Worm (Caenorhabditis elegans) whole organism, late embryonic: ENCODE data around the gene W02H3.3.

ENCODE experiments used
- C08G9.2 ChIP-seq: sonication (generic microtip); optimal IDR thresholded peaks from 2 replicates; lab custom pipeline; 2016; ENCODE audit warnings: mild to moderate bottlenecking, missing genetic modification characterization, moderate library complexity, missing compliant biosample characterization
- C38D4.7 ChIP-seq: fragments of 200-800 bp; sonication (Bioruptor generic); optimal IDR thresholded peaks from 2 replicates; lab custom pipeline; 2018; ENCODE audit warnings: mild to moderate bottlenecking, missing genetic modification characterization, moderate library complexity, missing compliant biosample characterization
- K02D7.2 ChIP-seq: sonication (generic microtip); optimal IDR thresholded peaks from 2 replicates; lab custom pipeline; 2017; ENCODE audit warnings: mild to moderate bottlenecking, missing genetic modification characterization, missing compliant biosample characterization
- K09A11.1 ChIP-seq: sonication (generic microtip); optimal IDR thresholded peaks from 2 replicates; lab custom pipeline; 2017; ENCODE audit warnings: antibody characterized with exemption, mild to moderate bottlenecking, missing genetic modification characterization, missing compliant biosample characterization; ENCODE audit not compliant: insufficient read depth
- T23F11.4 ChIP-seq: fragments of 200-800 bp; sonication (Bioruptor generic); optimal IDR thresholded peaks from 2 replicates; lab custom pipeline; 2018; ENCODE audit warnings: mild to moderate bottlenecking, missing genetic modification characterization, missing compliant biosample characterization
- Y22D7AL.16 ChIP-seq: sonication (generic microtip); optimal IDR thresholded peaks from 2 replicates; lab custom pipeline; 2016; ENCODE audit warnings: missing genetic modification characterization, missing compliant biosample characterization
- ahr-1 ChIP-seq: sonication (generic microtip); optimal IDR thresholded peaks from 2 replicates; lab custom pipeline; 2016; ENCODE audit warnings: missing genetic modification characterization, missing compliant biosample characterization
- ama-1 ChIP-seq: fragments of 150-350 bp; optimal IDR thresholded peaks from 2 replicates; lab custom pipeline; 2014
- ceh-19 ChIP-seq: fragments of 200-800 bp; sonication (Bioruptor generic); optimal IDR thresholded peaks from 2 replicates; lab custom pipeline; 2018; ENCODE audit warnings: mild to moderate bottlenecking, missing genetic modification characterization, missing compliant biosample characterization
- ceh-22 ChIP-seq: sonication (generic microtip); optimal IDR thresholded peaks from 2 replicates; lab custom pipeline; 2017; ENCODE audit warnings: missing biosample characterization, missing genetic modification characterization
- ceh-30 ChIP-seq: fragments of 150-350 bp; optimal IDR thresholded peaks from 2 replicates; lab custom pipeline; 2014; ENCODE audit warnings: missing biosample characterization, missing genetic modification characterization
- ceh-31 ChIP-seq: sonication (generic microtip); optimal IDR thresholded peaks from 2 replicates; lab custom pipeline; 2016; ENCODE audit warnings: missing genetic modification characterization, missing compliant biosample characterization
- ceh-48 ChIP-seq: sonication (generic microtip); optimal IDR thresholded peaks from 2 replicates; lab custom pipeline; 2016; ENCODE audit warnings: missing genetic modification characterization, inconsistent platforms, missing compliant biosample characterization
- ceh-6 ChIP-seq: fragments of 200-800 bp; sonication (Bioruptor generic); optimal IDR thresholded peaks from 2 replicates; lab custom pipeline; 2018; ENCODE audit warnings: mild to moderate bottlenecking, missing genetic modification characterization, missing compliant biosample characterization
- dve-1 ChIP-seq: sonication (generic microtip); optimal IDR thresholded peaks from 2 replicates; lab custom pipeline; 2017; ENCODE audit warnings: antibody characterized with exemption, mild to moderate bottlenecking, missing genetic modification characterization, missing compliant biosample characterization
- elt-4 ChIP-seq: sonication (generic microtip); optimal IDR thresholded peaks from 2 replicates; lab custom pipeline; 2016; ENCODE audit warnings: missing genetic modification characterization, missing compliant biosample characterization
- ets-4 ChIP-seq: sonication (generic microtip); optimal IDR thresholded peaks from 2 replicates; lab custom pipeline; 2016; ENCODE audit warnings: missing genetic modification characterization, missing compliant biosample characterization
- eyg-1 ChIP-seq: sonication (generic microtip); optimal IDR thresholded peaks from 2 replicates; lab custom pipeline; 2016; ENCODE audit warnings: missing genotype, missing genetic modification characterization, missing compliant biosample characterization
- fax-1 ChIP-seq: sonication (generic microtip); optimal IDR thresholded peaks from 2 replicates; lab custom pipeline; 2016; ENCODE audit warnings: missing genotype, missing genetic modification characterization, missing compliant biosample characterization
- fkh-10 ChIP-seq: fragments of 150-350 bp; optimal IDR thresholded peaks from 2 replicates; lab custom pipeline; 2014; ENCODE audit warnings: missing biosample characterization, missing genetic modification reagents, missing genetic modification characterization
- hlh-13 ChIP-seq: fragments of 200-800 bp; sonication (Bioruptor generic); optimal IDR thresholded peaks from 2 replicates; lab custom pipeline; 2018; ENCODE audit warnings: mild to moderate bottlenecking, missing genetic modification characterization, missing compliant biosample characterization
- hlh-15 ChIP-seq: sonication (generic microtip); optimal IDR thresholded peaks from 2 replicates; lab custom pipeline; 2016; ENCODE audit warnings: missing genetic modification characterization, missing compliant biosample characterization
- hlh-30 ChIP-seq: sonication (generic microtip); optimal IDR thresholded peaks from 2 replicates; lab custom pipeline; 2017; ENCODE audit warnings: antibody characterized with exemption, missing genetic modification characterization, missing compliant biosample characterization; ENCODE audit not compliant: insufficient read depth
- hlh-8 ChIP-seq: sonication (generic microtip); optimal IDR thresholded peaks from 2 replicates; lab custom pipeline; 2016; ENCODE audit warnings: missing genotype, missing genetic modification characterization, missing compliant biosample characterization
- lim-6 ChIP-seq: sonication (generic microtip); optimal IDR thresholded peaks from 2 replicates; lab custom pipeline; 2016; ENCODE audit warnings: missing genetic modification characterization, missing compliant biosample characterization
- lin-11 ChIP-seq: fragments of 200-800 bp; sonication (Bioruptor generic); optimal IDR thresholded peaks from 2 replicates; lab custom pipeline; 2018; ENCODE audit warnings: mild to moderate bottlenecking, missing genetic modification characterization, missing compliant biosample characterization
- madf-2 ChIP-seq: sonication (generic microtip); optimal IDR thresholded peaks from 2 replicates; lab custom pipeline; 2017; ENCODE audit warnings: missing genetic modification characterization, missing compliant biosample characterization
- nfya-1 ChIP-seq: sonication (generic microtip); optimal IDR thresholded peaks from 2 replicates; lab custom pipeline; 2017; ENCODE audit warnings: missing genetic modification characterization, mild to moderate bottlenecking, missing compliant biosample characterization, antibody characterized with exemption, moderate library complexity
- nhr-11 ChIP-seq: fragments of 150-350 bp; optimal IDR thresholded peaks from 2 replicates; lab custom pipeline; 2014; ENCODE audit warnings: missing biosample characterization, missing genetic modification characterization
- nhr-232 ChIP-seq: sonication (generic microtip); optimal IDR thresholded peaks from 2 replicates; lab custom pipeline; 2016; ENCODE audit warnings: missing genetic modification characterization, missing compliant biosample characterization
- odd-2 ChIP-seq: sonication (generic microtip); optimal IDR thresholded peaks from 2 replicates; lab custom pipeline; 2017; ENCODE audit warnings: antibody characterized with exemption, mild to moderate bottlenecking, missing genetic modification characterization, missing compliant biosample characterization
- pha-4 ChIP-seq: fragments of 150-350 bp; optimal IDR thresholded peaks from 2 replicates; lab custom pipeline; 2018; ENCODE audit warnings: missing biosample characterization, missing genetic modification reagents, missing genetic modification characterization
- pqm-1 ChIP-seq: sonication (generic microtip); optimal IDR thresholded peaks from 2 replicates; lab custom pipeline; 2016; ENCODE audit warnings: missing genetic modification characterization, missing compliant biosample characterization
- pros-1 ChIP-seq: fragments of 150-350 bp; optimal IDR thresholded peaks from 2 replicates; lab custom pipeline; 2014; ENCODE audit warnings: missing biosample characterization, missing genetic modification reagents, missing genetic modification characterization
- ref-2 ChIP-seq: sonication (generic microtip); optimal IDR thresholded peaks from 2 replicates; lab custom pipeline; 2016; ENCODE audit warnings: missing genetic modification characterization, missing compliant biosample characterization
- sox-2 ChIP-seq: fragments of 200-800 bp; sonication (Bioruptor generic); IDR thresholded peaks from 2 replicates; pipeline ENCODE4 v1.3.6; 2022; ENCODE audit warnings: missing genetic modification reagents, missing genetic modification characterization, missing compliant biosample characterization
- sox-4 ChIP-seq: sonication (generic microtip); optimal IDR thresholded peaks from 2 replicates; lab custom pipeline; 2017; ENCODE audit warnings: mild to moderate bottlenecking, missing genetic modification characterization, inconsistent platforms, missing compliant biosample characterization
- tbx-2 ChIP-seq: sonication (generic microtip); optimal IDR thresholded peaks from 2 replicates; lab custom pipeline; 2016; ENCODE audit warnings: missing genetic modification characterization, missing compliant biosample characterization
- ttx-3 ChIP-seq: sonication (generic microtip); optimal IDR thresholded peaks from 2 replicates; lab custom pipeline; 2016; ENCODE audit warnings: missing genetic modification reagents, missing genetic modification characterization, missing compliant biosample characterization
- unc-3 ChIP-seq, 2 experiments: fragments of 200-800 bp in 1 of 2; sonication (Bioruptor generic) in 1 of 2; sonication (generic microtip) in 1 of 2; conservative IDR thresholded peaks in 1 of 2; optimal IDR thresholded peaks in 1 of 2; 2 replicates each; pipeline versions ENCODE4 v1.3.6 to Lab custom; 2016 to 2022; ENCODE audit warnings: missing compliant biosample characterization in 2 of 2, missing genetic modification characterization in 2 of 2, missing genetic modification reagents in 1 of 2
- unc-42 ChIP-seq: sonication (generic microtip); optimal IDR thresholded peaks from 2 replicates; lab custom pipeline; 2016; ENCODE audit warnings: missing genotype, missing genetic modification characterization, missing compliant biosample characterization
- unc-55 ChIP-seq: sonication (generic microtip); optimal IDR thresholded peaks from 2 replicates; lab custom pipeline; 2017; ENCODE audit warnings: missing biosample characterization, missing genetic modification reagents, missing genetic modification characterization
- unc-86 ChIP-seq: sonication (generic microtip); optimal IDR thresholded peaks from 2 replicates; lab custom pipeline; 2016; ENCODE audit warnings: missing genetic modification characterization, missing compliant biosample characterization
- ztf-16 ChIP-seq: sonication (generic microtip); optimal IDR thresholded peaks from 2 replicates; lab custom pipeline; 2017; ENCODE audit warnings: missing genetic modification characterization, missing compliant biosample characterization

W02H3.3 gene

DNA sequence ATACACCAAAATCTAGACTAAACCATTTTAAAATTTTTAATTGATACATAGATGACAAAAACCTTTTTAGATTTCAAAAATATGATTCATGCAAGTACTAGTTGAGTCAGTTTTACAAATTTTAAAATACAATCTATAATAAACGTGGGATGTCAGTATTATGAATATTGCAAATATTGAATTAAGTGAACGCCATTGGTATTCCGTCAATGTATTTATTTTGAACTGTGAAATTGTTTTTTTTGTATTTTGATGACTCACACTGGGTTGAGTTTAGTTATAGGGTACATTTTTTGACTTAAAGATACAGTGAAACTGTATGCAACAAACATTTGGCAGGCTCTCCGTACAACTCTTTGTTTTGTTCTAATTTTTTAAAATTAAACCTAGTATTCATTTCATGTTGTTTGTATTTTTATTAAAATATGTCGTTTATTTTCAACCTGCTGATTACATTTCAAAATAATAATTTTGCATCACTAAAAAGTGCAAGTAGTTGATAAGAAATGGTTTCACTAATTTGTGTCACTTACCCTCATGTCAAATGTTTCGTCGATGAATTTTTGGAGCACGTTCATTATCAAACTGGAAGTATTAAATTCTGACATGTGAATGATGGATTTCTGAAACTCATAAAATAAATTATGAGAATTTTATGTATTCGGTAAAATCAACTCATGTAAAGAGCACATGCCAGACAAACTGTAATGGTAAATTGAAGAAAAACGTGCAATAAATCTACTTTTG lies 7.1 kb upstream of the W02H3.3 start, which contains the start of gene W02H3.1:
W02H3.1 (minus strand) TSS at position 578 of the 747 bp plus-strand sequence.
- TF ChIP-seq unc-55 (GFP tag; lab: Kevin White, UChicago): no peak
- TF ChIP-seq hlh-13: no peak
- no peak for TF ChIP-seq K02D7.2 (tag; lab: Kevin White, UChicago)

ce11 chrX:11103173-11103572 lies 5.2 kb upstream of the W02H3.3 start:
- TF ChIP-seq dve-1 (tag; lab: Kevin White, UChicago) (no peak), fax-1 (tag; lab: Kevin White, UChicago) (no peak), K09A11.1 (no peak), ets-4 (no peak), T23F11.4 (no peak), hlh-30 (tag; lab: Kevin White, UChicago) (no peak), hlh-8 (tag; lab: Kevin White, UChicago) (no peak), pqm-1 (tag; lab: Kevin White, UChicago) (no peak), tbx-2 (tag; lab: Kevin White, UChicago) (no peak), ahr-1 (tag; lab: Kevin White, UChicago) (no peak), ceh-31 (no peak), odd-2 (tag; lab: Kevin White, UChicago) (no peak), nhr-11 (tag; lab: Kevin White, UChicago) (no peak), madf-2 (tag; lab: Kevin White, UChicago) (no peak), elt-4 (no peak), unc-86 (tag; lab: Kevin White, UChicago) (no peak), lin-11 (tag; lab: Kevin White, UChicago) (no peak), nfya-1 (tag; lab: Kevin White, UChicago) (no peak)

DNA sequence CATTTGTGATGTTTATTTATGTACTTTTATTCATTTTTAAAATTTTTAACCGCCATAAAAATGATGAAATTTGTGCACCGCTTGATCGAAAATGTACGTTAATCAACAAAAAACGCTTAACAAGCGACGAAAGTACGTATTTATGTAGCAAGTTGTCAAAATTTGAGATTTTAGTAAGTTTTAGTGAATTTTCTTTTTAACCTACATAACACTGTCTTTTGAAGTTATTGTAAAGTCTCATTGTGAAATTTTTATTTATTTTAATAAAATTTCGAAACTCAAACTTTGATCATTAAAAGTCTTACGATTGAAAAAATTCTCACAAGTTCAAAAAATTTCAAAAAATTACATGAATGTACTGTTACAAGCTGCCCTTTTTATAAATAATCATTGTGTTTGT lies 643 bp downstream of the W02H3.3 start:
- no peak for TF ChIP-seq sox-4
- no peak for TF ChIP-seq unc-55 (GFP tag; lab: Kevin White, UChicago)
- no peak for TF ChIP-seq C38D4.7 (GFP tag; lab: Kevin White, UChicago)
- no peak for TF ChIP-seq odd-2 (tag; lab: Kevin White, UChicago)
- no peak for TF ChIP-seq ceh-22 (tag; lab: Kevin White, UChicago)
- no peak for TF ChIP-seq unc-42 (tag; lab: Kevin White, UChicago)
- no peak for TF ChIP-seq eyg-1
- no peak for TF ChIP-seq pha-4 (tag; lab: Kevin White, UChicago)
- no peak for TF ChIP-seq pqm-1 (tag; lab: Kevin White, UChicago)
- no peak for TF ChIP-seq fax-1 (tag; lab: Kevin White, UChicago)

ce11 chrX:11095480-11095879 lies 2.5 kb downstream of the W02H3.3 start:
- TF ChIP-seq hlh-30 (tag; lab: Kevin White, UChicago) (peak; percentile 20), T23F11.4 (peak; percentile 39), lim-6 (tag; lab: Kevin White, UChicago) (peak; percentile 62), pha-4 (tag; lab: Kevin White, UChicago) (no peak), Y22D7AL.16 (tag; lab: Kevin White, UChicago) (peak; percentile 19), ttx-3 (tag; lab: Kevin White, UChicago) (peak; percentile 73), ref-2 (tag; lab: Kevin White, UChicago) (peak; percentile 84), ama-1 (lab: Kevin White, UChicago) (no peak), C08G9.2 (peak; percentile 64), ceh-48 (peak; percentile 62), ceh-30 (tag; lab: Kevin White, UChicago) (no peak), ceh-6 (GFP tag; lab: Kevin White, UChicago) (peak; percentile 77), ztf-16 (tag; lab: Kevin White, UChicago) (peak; percentile 66), sox-2 (peak; percentile 63), hlh-15 (tag; lab: Kevin White, UChicago) (no peak), eyg-1 (peak; percentile 66), pros-1 (tag; lab: Kevin White, UChicago) (no peak), ahr-1 (tag; lab: Kevin White, UChicago) (peak; percentile 29), unc-3 (GFP tag; conservative IDR thresholded peaks at IDR 0.05; lab: Robert Waterston, UW) (peak; percentile 77), unc-3 (tag; optimal IDR thresholded peaks at IDR 0.05; lab: Kevin White, UChicago) (peak; percentile 55), fkh-10 (GFP tag; lab: Kevin White, UChicago) (peak; percentile 56), sox-4 (peak; percentile 40), nhr-232 (tag; lab: Kevin White, UChicago) (peak; percentile 71), ceh-19 (GFP tag; lab: Kevin White, UChicago) (peak; percentile 41), unc-55 (GFP tag; lab: Kevin White, UChicago) (no peak), pqm-1 (tag; lab: Kevin White, UChicago) (peak; percentile 47), unc-86 (tag; lab: Kevin White, UChicago) (peak; percentile 74)
